Worm (Caenorhabditis elegans) whole organism, late embryonic: ENCODE results near the gene K10B2.4.

Experiments
- F13H6.1 ChIP-seq: sonication (generic microtip); optimal IDR thresholded peaks from 2 replicates; lab custom pipeline; 2016; ENCODE audit warnings: missing genetic modification characterization, missing compliant biosample characterization
- K09A11.1 ChIP-seq: sonication (generic microtip); optimal IDR thresholded peaks from 2 replicates; lab custom pipeline; 2017; ENCODE audit warnings: antibody characterized with exemption, mild to moderate bottlenecking, missing genetic modification characterization, missing compliant biosample characterization; ENCODE audit not compliant: insufficient read depth
- ama-1 ChIP-seq: fragments of 150-350 bp; optimal IDR thresholded peaks from 2 replicates; lab custom pipeline; 2014
- ceh-19 ChIP-seq: fragments of 200-800 bp; sonication (Bioruptor generic); optimal IDR thresholded peaks from 2 replicates; lab custom pipeline; 2018; ENCODE audit warnings: mild to moderate bottlenecking, missing genetic modification characterization, missing compliant biosample characterization
- ceh-22 ChIP-seq: sonication (generic microtip); optimal IDR thresholded peaks from 2 replicates; lab custom pipeline; 2017; ENCODE audit warnings: missing biosample characterization, missing genetic modification characterization
- fkh-10 ChIP-seq: fragments of 150-350 bp; optimal IDR thresholded peaks from 2 replicates; lab custom pipeline; 2014; ENCODE audit warnings: missing biosample characterization, missing genetic modification reagents, missing genetic modification characterization
- fkh-6 ChIP-seq: sonication (generic microtip); optimal IDR thresholded peaks from 2 replicates; lab custom pipeline; 2016; ENCODE audit warnings: missing genetic modification characterization, missing compliant biosample characterization
- nfya-1 ChIP-seq: sonication (generic microtip); optimal IDR thresholded peaks from 2 replicates; lab custom pipeline; 2017; ENCODE audit warnings: missing genetic modification characterization, mild to moderate bottlenecking, missing compliant biosample characterization, antibody characterized with exemption, moderate library complexity
- nhr-11 ChIP-seq: fragments of 150-350 bp; optimal IDR thresholded peaks from 2 replicates; lab custom pipeline; 2014; ENCODE audit warnings: missing biosample characterization, missing genetic modification characterization
- pqm-1 ChIP-seq: sonication (generic microtip); optimal IDR thresholded peaks from 2 replicates; lab custom pipeline; 2016; ENCODE audit warnings: missing genetic modification characterization, missing compliant biosample characterization
- rnt-1 ChIP-seq: sonication (generic microtip); optimal IDR thresholded peaks from 2 replicates; lab custom pipeline; 2016; ENCODE audit warnings: missing genetic modification characterization, missing compliant biosample characterization
- unc-86 ChIP-seq: sonication (generic microtip); optimal IDR thresholded peaks from 2 replicates; lab custom pipeline; 2016; ENCODE audit warnings: missing genetic modification characterization, missing compliant biosample characterization
- zip-5 ChIP-seq: sonication (generic microtip); optimal IDR thresholded peaks from 2 replicates; lab custom pipeline; 2016; ENCODE audit warnings: missing genetic modification characterization, missing compliant biosample characterization

DNA sequence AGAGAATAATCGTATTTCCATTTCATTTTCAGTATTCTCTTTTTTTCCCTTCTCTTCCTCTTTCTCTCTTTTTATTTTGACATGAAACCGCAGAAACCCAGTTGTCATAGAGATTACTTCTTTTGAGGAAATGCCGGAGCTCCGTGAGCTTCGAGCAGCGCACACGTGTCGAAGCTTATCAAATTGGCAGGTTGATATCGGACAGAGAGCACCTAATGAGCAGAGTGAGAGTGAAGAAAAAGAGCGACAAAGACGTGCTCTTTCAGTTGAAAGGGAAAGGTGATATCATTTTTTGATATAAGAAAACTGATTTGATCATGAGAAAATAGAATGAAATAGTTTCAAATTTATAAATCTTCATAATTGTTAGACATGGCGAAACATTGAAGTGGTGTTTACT lies 25.4 kb downstream of the K10B2.4 start, which contains the start of gene C32D5.14:
- TF ChIP-seq nfya-1 (tag; lab: Kevin White, UChicago) (no peak), K09A11.1 (tag; lab: Kevin White, UChicago) (no peak), zip-5 (tag; lab: Kevin White, UChicago) (no peak), F13H6.1 (tag; lab: Kevin White, UChicago) (no peak), unc-86 (no peak), fkh-10 (GFP tag; lab: Kevin White, UChicago) (no peak), ceh-19 (GFP tag; lab: Kevin White, UChicago) (no peak), ceh-22 (no peak), nhr-11 (tag; lab: Kevin White, UChicago) (no peak), ama-1 (lab: Kevin White, UChicago) (no peak), rnt-1 (tag; lab: Kevin White, UChicago) (no peak), pqm-1 (tag; lab: Kevin White, UChicago) (no peak), fkh-6 (no peak)
